Worm (Caenorhabditis elegans) whole organism, young adult: ENCODE data around the gene nlp-82.
A peak's percentile ranks its signal among the peaks of the same experiment; 100 is the strongest.

Source experiments
- B0019.2 ChIP-seq: fragments of 200-800 bp; sonication (Bioruptor generic); conservative IDR thresholded peaks from 2 replicates; pipeline ENCODE4 v1.3.6; 2022; ENCODE audit warnings: missing genetic modification reagents, missing genetic modification characterization, missing compliant biosample characterization
- C17E4.6 ChIP-seq: fragments of 200-800 bp; sonication (Bioruptor generic); IDR thresholded peaks from 2 replicates; pipeline ENCODE4 v1.3.6; 2022; ENCODE audit warnings: missing genetic modification reagents, missing genetic modification characterization, missing compliant biosample characterization
- F22D6.2 ChIP-seq: sonication (generic microtip); optimal IDR thresholded peaks from 2 replicates; lab custom pipeline; 2016; ENCODE audit warnings: mild to moderate bottlenecking, missing genetic modification characterization, missing compliant biosample characterization
- F49E8.2 ChIP-seq: sonication (generic microtip); optimal IDR thresholded peaks from 3 replicates; lab custom pipeline; 2017; ENCODE audit warnings: missing genetic modification characterization, mild to moderate bottlenecking, missing compliant biosample characterization, antibody characterized with exemption, moderate library complexity; ENCODE audit not compliant: insufficient read depth
- F57A8.1 ChIP-seq: fragments of 200-800 bp; sonication (Bioruptor generic); optimal IDR thresholded peaks from 2 replicates; lab custom pipeline; 2018; ENCODE audit warnings: mild to moderate bottlenecking, missing genetic modification characterization, moderate library complexity, missing compliant biosample characterization
- K12H6.12 ChIP-seq: fragments of 200-800 bp; sonication (Bioruptor generic); optimal IDR thresholded peaks from 2 replicates; lab custom pipeline; 2018; ENCODE audit warnings: mild to moderate bottlenecking, missing genetic modification characterization, missing compliant biosample characterization
- T26A5.8 ChIP-seq: sonication (generic microtip); optimal IDR thresholded peaks from 2 replicates; lab custom pipeline; 2016; ENCODE audit warnings: missing genetic modification characterization, missing compliant biosample characterization
- Y95B8A.8 ChIP-seq: fragments of 200-800 bp; sonication (Bioruptor generic); IDR thresholded peaks from 2 replicates; pipeline ENCODE4 v1.3.6; 2022; ENCODE audit warnings: missing genetic modification reagents, missing genetic modification characterization, missing compliant biosample characterization
- ZK185.1 ChIP-seq: sonication (generic microtip); optimal IDR thresholded peaks from 2 replicates; lab custom pipeline; 2016; ENCODE audit warnings: mild to moderate bottlenecking, missing genetic modification characterization, missing compliant biosample characterization; ENCODE audit not compliant: poor library complexity, severe bottlenecking
- akir-1 ChIP-seq: fragments of 200-800 bp; sonication (Bioruptor generic); optimal IDR thresholded peaks from 2 replicates; lab custom pipeline; 2018; ENCODE audit warnings: mild to moderate bottlenecking, missing genetic modification characterization, moderate library complexity, missing compliant biosample characterization
- aptf-3 ChIP-seq: fragments of 200-800 bp; sonication (Bioruptor generic); IDR thresholded peaks from 2 replicates; pipeline ENCODE4 v1.3.6; 2022; ENCODE audit warnings: missing genetic modification characterization, missing compliant biosample characterization
- attf-6 ChIP-seq: fragments of 200-800 bp; sonication (Bioruptor generic); IDR thresholded peaks from 2 replicates; pipeline ENCODE4 v1.3.6; 2022; ENCODE audit warnings: missing genetic modification reagents, missing genetic modification characterization, missing compliant biosample characterization
- bed-2 ChIP-seq: fragments of 200-800 bp; sonication (Bioruptor generic); IDR thresholded peaks from 2 replicates; pipeline ENCODE4 v1.3.6; 2022; ENCODE audit warnings: missing genetic modification reagents, missing genetic modification characterization, missing compliant biosample characterization
- cebp-1 ChIP-seq, 2 experiments: fragments of 200-800 bp in 1 of 2; sonication (Bioruptor generic) in 1 of 2; sonication (generic microtip) in 1 of 2; IDR thresholded peaks in 1 of 2; optimal IDR thresholded peaks in 1 of 2; 2 replicates each; pipeline versions ENCODE4 v1.3.6 to Lab custom; 2017 to 2022; ENCODE audit warnings: missing compliant biosample characterization in 2 of 2, missing genetic modification characterization in 2 of 2, mild to moderate bottlenecking in 1 of 2, missing genetic modification reagents in 1 of 2, moderate library complexity in 1 of 2
- cebp-2 ChIP-seq: fragments of 200-800 bp; sonication (Bioruptor generic); IDR thresholded peaks from 2 replicates; pipeline ENCODE4 v1.3.6; 2022; ENCODE audit warnings: missing genetic modification characterization, missing compliant biosample characterization
- chd-7 ChIP-seq: sonication (generic microtip); optimal IDR thresholded peaks from 2 replicates; lab custom pipeline; 2016; ENCODE audit warnings: mild to moderate bottlenecking, missing genetic modification characterization, moderate library complexity, missing compliant biosample characterization
- die-1 ChIP-seq: sonication (generic microtip); optimal IDR thresholded peaks from 2 replicates; lab custom pipeline; 2016; ENCODE audit warnings: missing genotype, mild to moderate bottlenecking, missing genetic modification characterization, missing compliant biosample characterization
- dox-1 ChIP-seq: fragments of 200-800 bp; sonication (Bioruptor generic); IDR thresholded peaks from 2 replicates; pipeline ENCODE4 v1.3.6; 2022; ENCODE audit warnings: missing genetic modification reagents, missing genetic modification characterization, missing compliant biosample characterization
- efl-1 ChIP-seq: fragments of 150-350 bp; optimal IDR thresholded peaks from 2 replicates; lab custom pipeline; 2014; ENCODE audit warnings: missing biosample characterization, missing genetic modification reagents, missing genetic modification characterization
- hlh-26 ChIP-seq: fragments of 200-800 bp; sonication (Bioruptor generic); conservative IDR thresholded peaks from 2 replicates; pipeline ENCODE4 v1.3.6; 2022; ENCODE audit warnings: missing genetic modification reagents, missing genetic modification characterization, missing compliant biosample characterization
- hmg-1.2 ChIP-seq: fragments of 200-800 bp; sonication (Bioruptor generic); IDR thresholded peaks from 2 replicates; pipeline ENCODE4 v1.3.6; 2022; ENCODE audit warnings: missing genetic modification reagents, missing genetic modification characterization, missing compliant biosample characterization
- lag-1 ChIP-seq: fragments of 200-800 bp; sonication (Bioruptor generic); IDR thresholded peaks from 2 replicates; pipeline ENCODE4 v1.3.6; 2022; ENCODE audit warnings: missing genetic modification reagents, missing genetic modification characterization, missing compliant biosample characterization
- let-607 ChIP-seq, 2 experiments: fragments of 200-800 bp in 1 of 2; sonication (Bioruptor generic) in 1 of 2; sonication (generic microtip) in 1 of 2; optimal IDR thresholded peaks; 2 replicates each; lab custom pipeline; 2016 to 2018; ENCODE audit warnings: mild to moderate bottlenecking in 2 of 2, missing compliant biosample characterization in 2 of 2, missing genetic modification characterization in 2 of 2, moderate library complexity in 2 of 2, missing genotype in 1 of 2
- lin-26 ChIP-seq: fragments of 200-800 bp; sonication (Bioruptor generic); IDR thresholded peaks from 2 replicates; pipeline ENCODE4 v1.3.6; 2022; ENCODE audit warnings: missing genetic modification reagents, missing genetic modification characterization, missing compliant biosample characterization
- lin-40 ChIP-seq: sonication (generic microtip); optimal IDR thresholded peaks from 2 replicates; lab custom pipeline; 2016; ENCODE audit warnings: missing genetic modification characterization, mild to moderate bottlenecking, missing compliant biosample characterization, missing genotype, missing genetic modification reagents
- lin-54 ChIP-seq: fragments of 200-800 bp; sonication (Bioruptor generic); optimal IDR thresholded peaks from 2 replicates; lab custom pipeline; 2018; ENCODE audit warnings: mild to moderate bottlenecking, missing genetic modification characterization, missing compliant biosample characterization
- madf-3 ChIP-seq: fragments of 200-800 bp; sonication (Bioruptor generic); IDR thresholded peaks from 2 replicates; pipeline ENCODE4 v1.3.6; 2022; ENCODE audit warnings: missing genetic modification reagents, missing genetic modification characterization, missing compliant biosample characterization
- mel-28 ChIP-seq: sonication (generic microtip); optimal IDR thresholded peaks from 2 replicates; lab custom pipeline; 2016; ENCODE audit warnings: borderline replicate concordance, mild to moderate bottlenecking, missing genetic modification characterization, missing compliant biosample characterization
- mxl-1 ChIP-seq: sonication (generic microtip); optimal IDR thresholded peaks from 2 replicates; lab custom pipeline; 2016; ENCODE audit warnings: missing genetic modification characterization, missing compliant biosample characterization
- nhr-120 ChIP-seq: fragments of 200-800 bp; sonication (Bioruptor generic); IDR thresholded peaks from 2 replicates; pipeline ENCODE4 v1.3.6; 2022; ENCODE audit warnings: missing genetic modification characterization, missing compliant biosample characterization
- nhr-80 ChIP-seq: sonication (generic microtip); optimal IDR thresholded peaks from 2 replicates; lab custom pipeline; 2016; ENCODE audit warnings: missing genetic modification characterization, missing compliant biosample characterization
- rec-8 ChIP-seq, 2 experiments: sonication (generic microtip); optimal IDR thresholded peaks; 2 replicates each; lab custom pipeline; 2016; ENCODE audit warnings: mild to moderate bottlenecking in 2 of 2, missing genetic modification characterization in 2 of 2, missing genetic modification reagents in 2 of 2, missing genotype in 2 of 2, missing biosample characterization in 1 of 2, missing compliant biosample characterization in 1 of 2, moderate library complexity in 1 of 2
- repo-1 ChIP-seq: sonication (generic microtip); optimal IDR thresholded peaks from 2 replicates; lab custom pipeline; 2017; ENCODE audit warnings: mild to moderate bottlenecking, missing genetic modification characterization, missing compliant biosample characterization
- snpc-1.3 ChIP-seq: sonication (generic microtip); optimal IDR thresholded peaks from 2 replicates; lab custom pipeline; 2017; ENCODE audit warnings: missing genetic modification characterization, mild to moderate bottlenecking, missing compliant biosample characterization, antibody characterized with exemption, moderate library complexity, missing genotype, missing genetic modification reagents; ENCODE audit not compliant: insufficient read depth
- snpc-3.4 ChIP-seq: sonication (generic microtip); optimal IDR thresholded peaks from 2 replicates; lab custom pipeline; 2017; ENCODE audit warnings: missing genetic modification characterization, mild to moderate bottlenecking, missing compliant biosample characterization, antibody characterized with exemption, moderate library complexity, missing genotype, missing genetic modification reagents
- somi-1 ChIP-seq: fragments of 200-800 bp; sonication (Bioruptor generic); optimal IDR thresholded peaks from 2 replicates; lab custom pipeline; 2018; ENCODE audit warnings: mild to moderate bottlenecking, missing genetic modification characterization, missing compliant biosample characterization
- tlf-1 ChIP-seq: fragments of 200-800 bp; sonication (Bioruptor generic); optimal IDR thresholded peaks from 2 replicates; lab custom pipeline; 2018; ENCODE audit warnings: mild to moderate bottlenecking, missing genetic modification characterization, missing compliant biosample characterization
- xnd-1 ChIP-seq: sonication (generic microtip); optimal IDR thresholded peaks from 2 replicates; lab custom pipeline; 2016; ENCODE audit warnings: missing genotype, missing genetic modification reagents, missing genetic modification characterization, missing compliant biosample characterization
- ztf-26 ChIP-seq: sonication (generic microtip); optimal IDR thresholded peaks from 2 replicates; lab custom pipeline; 2017; ENCODE audit warnings: missing genetic modification characterization, missing compliant biosample characterization

nlp-82 gene

DNA sequence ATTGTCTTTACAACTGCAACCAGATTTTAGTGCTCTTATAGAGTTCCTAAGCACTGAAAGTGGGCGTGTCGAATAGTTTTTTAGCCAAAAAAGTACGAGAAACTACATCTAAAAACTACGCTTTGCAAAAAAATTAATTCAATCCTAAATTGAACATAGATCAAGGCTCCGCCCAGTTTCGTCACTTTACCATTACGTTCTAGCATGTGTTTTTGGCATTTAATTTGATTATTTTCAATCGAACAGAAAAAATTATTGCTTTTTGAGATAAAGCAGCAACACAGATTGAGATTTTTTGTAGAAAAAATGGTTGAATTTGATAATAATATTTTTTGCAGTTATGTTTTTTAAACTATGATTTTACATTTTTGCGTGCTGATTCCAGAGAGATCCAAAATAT lies at the start of gene nlp-82:
nlp-82 (minus strand) TSS at position 101 of the 400 bp plus-strand sequence.
- TF ChIP-seq hmg-1.2 (no peak), attf-6 (GFP tag; lab: Robert Waterston, UW) (no peak), F22D6.2 (tag; lab: Kevin White, UChicago) (no peak), tlf-1 (no peak), lin-54 (GFP tag; lab: Kevin White, UChicago) (no peak), snpc-3.4 (tag; lab: Kevin White, UChicago) (no peak), cebp-1 (GFP tag; IDR thresholded peaks at IDR 0.05; lab: Robert Waterston, UW) (no peak), cebp-1 (tag; optimal IDR thresholded peaks at IDR 0.05; lab: Kevin White, UChicago) (no peak), C17E4.6 (GFP tag; lab: Robert Waterston, UW) (no peak), ztf-26 (tag; lab: Kevin White, UChicago) (no peak), F57A8.1 (GFP tag; lab: Kevin White, UChicago) (no peak), dox-1 (GFP tag; lab: Robert Waterston, UW) (no peak), chd-7 (tag; lab: Kevin White, UChicago) (no peak), nhr-80 (tag; lab: Kevin White, UChicago) (no peak), Y95B8A.8 (no peak), snpc-1.3 (tag; lab: Kevin White, UChicago) (no peak), lin-40 (tag; lab: Kevin White, UChicago) (no peak), efl-1 (no peak), K12H6.12 (tag; lab: Kevin White, UChicago) (no peak), nhr-120 (no peak), aptf-3 (GFP tag; lab: Robert Waterston, UW) (no peak)

DNA sequence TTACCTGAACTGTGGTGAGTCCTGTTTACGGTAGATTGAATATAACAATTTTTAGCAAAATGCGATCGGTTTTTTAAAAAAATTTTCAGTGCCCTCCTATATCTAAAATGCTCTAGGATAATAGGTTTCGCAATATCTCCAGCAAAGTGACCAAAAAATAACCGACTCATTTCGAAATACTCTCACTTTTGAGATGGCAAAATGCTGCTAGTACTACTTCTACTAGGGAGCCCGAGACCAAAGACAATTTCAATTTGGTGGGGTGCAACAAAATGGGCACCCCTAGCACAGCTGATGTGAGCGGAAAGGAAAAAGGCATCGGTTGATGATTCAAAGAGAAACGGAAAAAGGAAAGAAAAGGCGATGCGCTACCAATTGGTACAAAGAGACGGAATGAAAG lies 49.5 kb upstream of the nlp-82 start:
- TF ChIP-seq B0019.2 = no peak
- no peak for TF ChIP-seq K12H6.12 (tag; lab: Kevin White, UChicago)
- TF ChIP-seq T26A5.8 (tag; lab: Kevin White, UChicago) = no peak
- no peak for TF ChIP-seq ZK185.1 (tag; lab: Kevin White, UChicago)
- no peak for TF ChIP-seq let-607 (tag; optimal IDR thresholded peaks at IDR 0.05; lab: Kevin White, UChicago)
- no peak for TF ChIP-seq repo-1 (tag; lab: Kevin White, UChicago)
- TF ChIP-seq cebp-1 (GFP tag; IDR thresholded peaks at IDR 0.05; lab: Robert Waterston, UW) = no peak
- peak; percentile 77 for TF ChIP-seq cebp-1 (tag; optimal IDR thresholded peaks at IDR 0.05; lab: Kevin White, UChicago)
- TF ChIP-seq madf-3 = no peak
- no peak for TF ChIP-seq nhr-120

DNA sequence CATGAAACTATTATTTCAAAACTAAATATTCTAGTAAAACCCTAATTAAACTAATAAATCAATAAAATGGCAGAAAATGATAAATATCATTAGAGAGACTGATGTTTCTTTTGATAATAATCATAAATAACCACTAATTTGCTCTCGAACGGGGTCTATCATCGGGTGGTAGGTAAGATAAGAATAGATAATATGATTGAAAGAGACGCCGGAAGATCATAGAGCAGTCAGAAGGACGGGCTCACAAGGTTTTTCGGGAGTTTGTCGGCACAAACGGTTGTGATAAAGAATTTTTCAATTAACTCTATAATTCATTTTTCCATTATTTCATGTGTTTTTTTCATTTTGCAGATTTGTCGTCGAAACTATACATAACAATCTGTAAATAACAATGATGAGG lies 47.0 kb upstream of the nlp-82 start:
- no peak for TF ChIP-seq akir-1 (GFP tag; lab: Kevin White, UChicago)
- no peak for TF ChIP-seq cebp-1 (GFP tag; IDR thresholded peaks at IDR 0.05; lab: Robert Waterston, UW)
- TF ChIP-seq cebp-1 (tag; optimal IDR thresholded peaks at IDR 0.05; lab: Kevin White, UChicago) = peak; percentile 29
- no peak for TF ChIP-seq xnd-1
- TF ChIP-seq nhr-80 (tag; lab: Kevin White, UChicago) = peak; percentile 90
- TF ChIP-seq let-607 (tag; optimal IDR thresholded peaks at IDR 0.05; lab: Kevin White, UChicago) = peak in 1 of 2 experiments; percentile 2
- TF ChIP-seq, all 124 proteins: peak for 3

DNA sequence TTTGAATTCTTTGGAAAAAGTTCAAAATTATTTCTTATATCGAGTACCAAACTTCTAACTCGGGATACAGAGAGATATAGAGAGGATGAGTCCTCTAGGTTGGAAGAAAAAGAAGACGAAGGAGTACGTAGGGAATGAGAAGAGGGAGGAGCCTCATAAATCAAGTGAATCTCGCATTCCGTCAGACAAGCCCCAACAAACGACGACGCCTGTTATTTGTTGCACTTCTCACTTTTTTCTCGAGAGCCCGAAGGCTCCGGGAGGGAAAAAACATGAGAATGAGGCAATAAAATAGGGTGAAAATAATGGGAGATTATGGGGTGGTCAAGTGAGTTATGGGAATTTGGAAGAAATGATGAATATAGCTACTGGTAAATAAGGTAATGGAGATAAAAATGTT lies 45.6 kb upstream of the nlp-82 start:
- TF ChIP-seq mxl-1 (no peak), nhr-80 (tag; lab: Kevin White, UChicago) (no peak), cebp-2 (GFP tag; lab: Robert Waterston, UW) (no peak), lin-26 (GFP tag; lab: Robert Waterston, UW) (no peak), hlh-26 (GFP tag; lab: Robert Waterston, UW) (no peak), bed-2 (GFP tag; lab: Robert Waterston, UW) (no peak), lag-1 (GFP tag; lab: Robert Waterston, UW) (no peak), F49E8.2 (tag; lab: Kevin White, UChicago) (no peak), attf-6 (GFP tag; lab: Robert Waterston, UW) (no peak), mel-28 (tag; lab: Kevin White, UChicago) (no peak), die-1 (tag; lab: Kevin White, UChicago) (no peak), rec-8 (tag; optimal IDR thresholded peaks at IDR 0.05; lab: Kevin White, UChicago) (no peak), somi-1 (GFP tag; lab: Kevin White, UChicago) (no peak), T26A5.8 (tag; lab: Kevin White, UChicago) (no peak), ZK185.1 (tag; lab: Kevin White, UChicago) (no peak), lin-40 (tag; lab: Kevin White, UChicago) (no peak)
